Worm (Caenorhabditis elegans) whole organism, young adult: Measurements from ENCODE around the gene sqv-4.
A peak's percentile ranks its signal among the peaks of the same experiment; 100 is the strongest.

Source experiments
- C06A6.2 ChIP-seq: fragments of 200-800 bp; sonication (Bioruptor generic); conservative IDR thresholded peaks from 2 replicates; pipeline ENCODE4 v1.3.6; 2022; ENCODE audit warnings: missing genetic modification characterization, missing compliant biosample characterization
- D2030.7 ChIP-seq: fragments of 200-800 bp; sonication (Bioruptor generic); IDR thresholded peaks from 2 replicates; pipeline ENCODE4 v1.3.6; 2022; ENCODE audit warnings: missing genetic modification reagents, missing genetic modification characterization, missing compliant biosample characterization
- F49E8.2 ChIP-seq: sonication (generic microtip); optimal IDR thresholded peaks from 3 replicates; lab custom pipeline; 2017; ENCODE audit warnings: missing genetic modification characterization, mild to moderate bottlenecking, missing compliant biosample characterization, antibody characterized with exemption, moderate library complexity; ENCODE audit not compliant: insufficient read depth
- K12H6.12 ChIP-seq: fragments of 200-800 bp; sonication (Bioruptor generic); optimal IDR thresholded peaks from 2 replicates; lab custom pipeline; 2018; ENCODE audit warnings: mild to moderate bottlenecking, missing genetic modification characterization, missing compliant biosample characterization
- Y53G8AR.9 ChIP-seq: fragments of 200-800 bp; sonication (Bioruptor generic); conservative IDR thresholded peaks from 2 replicates; pipeline ENCODE4 v1.3.6; 2022; ENCODE audit warnings: missing genetic modification reagents, missing genetic modification characterization, missing compliant biosample characterization
- aptf-3 ChIP-seq: fragments of 200-800 bp; sonication (Bioruptor generic); IDR thresholded peaks from 2 replicates; pipeline ENCODE4 v1.3.6; 2022; ENCODE audit warnings: missing genetic modification characterization, missing compliant biosample characterization
- athp-1 ChIP-seq: sonication (generic microtip); optimal IDR thresholded peaks from 2 replicates; lab custom pipeline; 2017; ENCODE audit warnings: mild to moderate bottlenecking, missing genetic modification characterization, missing compliant biosample characterization
- attf-5 ChIP-seq: fragments of 200-800 bp; sonication (Bioruptor generic); optimal IDR thresholded peaks from 2 replicates; lab custom pipeline; 2018; ENCODE audit warnings: mild to moderate bottlenecking, missing genetic modification characterization, missing compliant biosample characterization
- cebp-1 ChIP-seq, 2 experiments: fragments of 200-800 bp in 1 of 2; sonication (Bioruptor generic) in 1 of 2; sonication (generic microtip) in 1 of 2; IDR thresholded peaks in 1 of 2; optimal IDR thresholded peaks in 1 of 2; 2 replicates each; pipeline versions ENCODE4 v1.3.6 to Lab custom; 2017 to 2022; ENCODE audit warnings: missing compliant biosample characterization in 2 of 2, missing genetic modification characterization in 2 of 2, mild to moderate bottlenecking in 1 of 2, missing genetic modification reagents in 1 of 2, moderate library complexity in 1 of 2
- ceh-100 ChIP-seq: fragments of 200-800 bp; sonication (Bioruptor generic); IDR thresholded peaks from 2 replicates; pipeline ENCODE4 v1.3.6; 2022; ENCODE audit warnings: missing genetic modification reagents, missing genetic modification characterization, missing compliant biosample characterization
- ceh-27 ChIP-seq: fragments of 200-800 bp; sonication (Bioruptor generic); optimal IDR thresholded peaks from 2 replicates; lab custom pipeline; 2018; ENCODE audit warnings: mild to moderate bottlenecking, missing genetic modification characterization, moderate library complexity, missing compliant biosample characterization
- ceh-58 ChIP-seq: fragments of 200-800 bp; sonication (Bioruptor generic); IDR thresholded peaks from 2 replicates; pipeline ENCODE4 v1.3.6; 2022; ENCODE audit warnings: missing genetic modification characterization, missing compliant biosample characterization
- die-1 ChIP-seq: sonication (generic microtip); optimal IDR thresholded peaks from 2 replicates; lab custom pipeline; 2016; ENCODE audit warnings: missing genotype, mild to moderate bottlenecking, missing genetic modification characterization, missing compliant biosample characterization
- egrh-3 ChIP-seq: fragments of 200-800 bp; sonication (Bioruptor generic); IDR thresholded peaks from 2 replicates; pipeline ENCODE4 v1.3.6; 2022; ENCODE audit warnings: missing genetic modification reagents, missing genetic modification characterization, missing compliant biosample characterization
- hmg-20 ChIP-seq: fragments of 200-800 bp; sonication (Bioruptor generic); IDR thresholded peaks from 2 replicates; pipeline ENCODE4 v1.3.6; 2022; ENCODE audit warnings: missing genetic modification reagents, missing genetic modification characterization, missing compliant biosample characterization
- hrde-1 ChIP-seq: sonication (generic microtip); optimal IDR thresholded peaks from 2 replicates; lab custom pipeline; 2016; ENCODE audit warnings: missing genetic modification characterization, mild to moderate bottlenecking, missing compliant biosample characterization, moderate library complexity, missing genotype, missing genetic modification reagents, borderline replicate concordance
- lin-26 ChIP-seq: fragments of 200-800 bp; sonication (Bioruptor generic); IDR thresholded peaks from 2 replicates; pipeline ENCODE4 v1.3.6; 2022; ENCODE audit warnings: missing genetic modification reagents, missing genetic modification characterization, missing compliant biosample characterization
- lin-35 ChIP-seq, 3 experiments: fragments of 150-350 bp in 2 of 3; sonication (generic microtip) in 1 of 3; optimal IDR thresholded peaks; 2 replicates each; lab custom pipeline; 2014 to 2018; ENCODE audit warnings: missing biosample characterization in 3 of 3, missing genetic modification characterization in 3 of 3, missing genetic modification reagents in 3 of 3
- lsl-1 ChIP-seq: fragments of 200-800 bp; sonication (Bioruptor generic); optimal IDR thresholded peaks from 2 replicates; lab custom pipeline; 2018; ENCODE audit warnings: mild to moderate bottlenecking, missing genetic modification characterization, moderate library complexity, missing compliant biosample characterization
- madf-3 ChIP-seq: fragments of 200-800 bp; sonication (Bioruptor generic); IDR thresholded peaks from 2 replicates; pipeline ENCODE4 v1.3.6; 2022; ENCODE audit warnings: missing genetic modification reagents, missing genetic modification characterization, missing compliant biosample characterization
- mel-28 ChIP-seq: sonication (generic microtip); optimal IDR thresholded peaks from 2 replicates; lab custom pipeline; 2016; ENCODE audit warnings: borderline replicate concordance, mild to moderate bottlenecking, missing genetic modification characterization, missing compliant biosample characterization
- nhr-179 ChIP-seq: sonication (generic microtip); optimal IDR thresholded peaks from 2 replicates; lab custom pipeline; 2016; ENCODE audit warnings: mild to moderate bottlenecking, missing genetic modification characterization, missing compliant biosample characterization
- rpc-1 ChIP-seq, 2 experiments: fragments of 150-350 bp in 1 of 2; sonication (generic microtip) in 1 of 2; optimal IDR thresholded peaks; 2 replicates each; lab custom pipeline; 2014 to 2018; ENCODE audit warnings: missing biosample characterization in 1 of 2, missing genetic modification characterization in 1 of 2, missing genetic modification reagents in 1 of 2, missing genotype in 1 of 2
- sea-2 ChIP-seq: fragments of 200-800 bp; sonication (Bioruptor generic); IDR thresholded peaks from 2 replicates; pipeline ENCODE4 v1.3.6; 2022; ENCODE audit warnings: missing genetic modification characterization, missing compliant biosample characterization
- snpc-1.1 ChIP-seq: sonication (generic microtip); optimal IDR thresholded peaks from 2 replicates; lab custom pipeline; 2017; ENCODE audit warnings: missing genetic modification characterization, mild to moderate bottlenecking, missing compliant biosample characterization, antibody characterized with exemption, moderate library complexity, missing genotype, missing genetic modification reagents; ENCODE audit not compliant: insufficient read depth
- tbx-9 ChIP-seq: sonication (generic microtip); optimal IDR thresholded peaks from 2 replicates; lab custom pipeline; 2016; ENCODE audit warnings: borderline replicate concordance, missing genetic modification characterization, inconsistent platforms, missing compliant biosample characterization
- xnd-1 ChIP-seq: sonication (generic microtip); optimal IDR thresholded peaks from 2 replicates; lab custom pipeline; 2016; ENCODE audit warnings: missing genotype, missing genetic modification reagents, missing genetic modification characterization, missing compliant biosample characterization
- zfh-2 ChIP-seq: fragments of 200-800 bp; sonication (Bioruptor generic); conservative IDR thresholded peaks from 2 replicates; pipeline ENCODE4 v1.3.6; 2022; ENCODE audit warnings: missing genetic modification reagents, missing genetic modification characterization, missing compliant biosample characterization
- ztf-26 ChIP-seq: sonication (generic microtip); optimal IDR thresholded peaks from 2 replicates; lab custom pipeline; 2017; ENCODE audit warnings: missing genetic modification characterization, missing compliant biosample characterization

sqv-4 gene

DNA sequence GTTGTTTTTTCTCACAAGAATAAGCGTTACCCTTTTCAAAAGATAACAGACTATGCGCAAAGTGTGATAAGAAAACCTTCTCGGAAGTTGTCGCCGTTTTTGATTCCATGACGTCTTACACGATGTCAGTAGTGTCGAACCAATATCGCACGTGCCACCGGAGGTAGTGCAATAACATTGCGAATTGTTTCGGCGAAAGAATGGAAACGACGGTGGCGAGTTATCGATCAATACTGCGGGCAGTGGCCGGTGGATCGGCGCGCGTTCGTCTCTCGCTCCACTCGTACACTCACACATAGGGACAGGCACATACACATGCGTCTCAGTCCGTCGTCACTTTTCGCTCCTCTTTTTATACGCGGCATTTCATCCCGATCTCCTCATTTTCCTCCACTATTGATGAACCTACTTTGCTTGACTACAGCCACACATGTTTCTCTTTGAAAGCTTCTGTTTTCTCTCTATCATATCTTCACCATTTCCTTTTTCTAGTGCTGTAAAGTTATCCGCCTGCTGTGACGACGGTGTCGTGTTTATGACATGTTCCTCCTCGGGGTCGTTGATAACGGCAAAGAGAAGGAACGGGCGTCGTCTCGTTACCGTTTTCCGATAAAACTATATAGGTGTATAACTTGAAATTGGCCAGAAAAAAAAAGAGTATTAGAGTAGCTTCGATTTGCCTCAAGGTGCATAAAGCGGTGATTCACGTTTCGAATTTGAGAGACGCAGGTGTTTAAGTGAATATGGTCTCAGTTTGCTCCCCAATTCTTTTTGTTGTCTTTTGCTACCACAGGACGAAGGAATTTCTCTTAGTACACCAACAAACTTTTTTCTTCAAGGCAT is 20.1 kb upstream of the sqv-4 start (continued):
- TF ChIP-seq attf-5 (peak; percentile 31), ztf-26 (tag; lab: Kevin White, UChicago) (peak; percentile 59), die-1 (tag; lab: Kevin White, UChicago) (peak; percentile 33)

DNA sequence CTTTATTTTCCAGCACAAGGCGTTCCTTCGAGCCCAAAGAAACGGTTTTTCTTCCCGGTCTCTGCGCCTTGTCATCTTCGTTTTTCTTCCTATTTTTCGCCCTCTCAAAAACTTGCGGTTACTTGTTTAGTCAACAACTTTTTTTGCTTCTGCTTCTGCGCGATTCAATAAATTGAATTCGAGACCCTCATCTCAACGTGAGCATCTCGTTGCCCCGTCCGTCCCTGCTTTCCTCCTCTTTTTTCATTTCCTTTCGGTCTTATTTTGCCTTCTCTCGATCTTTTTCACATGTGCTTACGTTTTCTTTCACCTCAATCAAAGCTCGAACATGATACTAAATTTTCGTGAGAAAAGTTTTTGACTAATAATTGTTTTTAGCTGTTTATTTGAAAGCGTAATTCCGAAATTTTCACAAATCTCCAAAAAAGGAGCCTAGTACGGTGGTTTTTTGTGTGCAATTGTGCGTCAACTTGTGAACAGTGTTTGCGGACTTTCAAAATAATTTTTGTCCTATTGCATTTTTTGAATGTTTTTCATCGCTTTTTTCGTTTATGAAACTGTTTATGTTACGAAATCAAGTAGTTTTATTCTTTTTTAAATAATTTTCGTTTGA is 18.8 kb upstream of the sqv-4 start:
- TF ChIP-seq lsl-1 (GFP tag; lab: Kevin White, UChicago) (peak; percentile 51), ztf-26 (tag; lab: Kevin White, UChicago) (no peak), cebp-1 (GFP tag; IDR thresholded peaks at IDR 0.05; lab: Robert Waterston, UW) (no peak), cebp-1 (tag; optimal IDR thresholded peaks at IDR 0.05; lab: Kevin White, UChicago) (peak; percentile 11)

DNA sequence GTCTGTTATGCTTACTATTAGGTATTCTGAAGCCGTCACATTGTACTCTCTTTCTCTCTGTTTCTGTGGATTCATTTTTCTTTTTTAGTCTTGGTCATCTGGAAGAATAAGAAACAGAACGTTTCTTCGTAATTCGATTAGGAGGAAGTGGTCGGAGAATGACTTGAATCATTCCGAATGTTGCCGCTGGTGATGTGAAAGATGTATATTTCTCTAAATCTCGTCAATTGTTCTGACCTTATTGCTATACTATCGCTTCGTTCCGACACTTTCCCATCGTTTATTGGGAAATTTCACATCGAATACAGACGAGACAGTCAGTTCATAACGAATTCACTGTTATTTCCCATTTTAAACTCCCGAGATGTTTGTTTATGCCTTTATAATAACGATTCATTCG is 17.8 kb upstream of the sqv-4 start:
- TF ChIP-seq egrh-3 (no peak), tbx-9 (tag; lab: Kevin White, UChicago) (no peak), xnd-1 (tag; lab: Kevin White, UChicago) (no peak), F49E8.2 (tag; lab: Kevin White, UChicago) (no peak), mel-28 (tag; lab: Kevin White, UChicago) (no peak), zfh-2 (no peak), hrde-1 (tag; lab: Kevin White, UChicago) (no peak)

DNA sequence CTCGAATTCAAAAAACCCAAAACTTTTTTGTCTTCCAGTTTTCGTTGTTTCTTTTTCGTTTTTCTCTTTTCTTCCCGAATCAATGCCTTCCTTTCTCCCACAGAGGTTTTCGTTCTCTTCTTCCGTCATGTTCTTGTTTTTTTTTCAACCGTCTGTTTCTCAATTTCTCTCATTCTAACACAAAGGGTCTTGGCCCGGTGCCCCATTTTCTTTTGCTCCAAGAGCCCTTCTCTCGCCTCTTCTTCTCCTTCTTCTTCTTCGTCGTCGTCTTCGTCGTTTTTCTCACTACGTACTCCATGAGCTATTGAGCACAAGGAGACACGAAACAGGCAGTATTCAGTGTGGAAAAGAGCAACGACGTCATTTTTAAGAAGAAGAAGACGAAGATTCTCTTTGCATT is 16.2 kb upstream of the sqv-4 start:
- no peak for TF ChIP-seq sea-2 (GFP tag; lab: Robert Waterston, UW)
- TF ChIP-seq ceh-27 (GFP tag; lab: Kevin White, UChicago) = peak; percentile 8
- no peak for TF ChIP-seq ceh-58
- TF ChIP-seq lin-35 (GFP tag; optimal IDR thresholded peaks at IDR 0.05; lab: Kevin White, UChicago) = no peak
- TF ChIP-seq Y53G8AR.9 (GFP tag; lab: Robert Waterston, UW) = no peak
- TF ChIP-seq ceh-100 (GFP tag; lab: Robert Waterston, UW) = no peak
- TF ChIP-seq madf-3 (GFP tag; lab: Robert Waterston, UW) = no peak
- TF ChIP-seq athp-1 (tag; lab: Kevin White, UChicago) = no peak
- no peak for TF ChIP-seq snpc-1.1 (tag; lab: Kevin White, UChicago)
- TF ChIP-seq hmg-20 = no peak
- no peak for TF ChIP-seq attf-5
- no peak for TF ChIP-seq lin-26 (GFP tag; lab: Robert Waterston, UW)
- no peak for TF ChIP-seq die-1 (tag; lab: Kevin White, UChicago)
- TF ChIP-seq nhr-179 = no peak
- TF ChIP-seq C06A6.2 (GFP tag; lab: Robert Waterston, UW) = no peak
- no peak for TF ChIP-seq aptf-3 (GFP tag; lab: Robert Waterston, UW)
- TF ChIP-seq cebp-1 (GFP tag; IDR thresholded peaks at IDR 0.05; lab: Robert Waterston, UW) = no peak
- no peak for TF ChIP-seq cebp-1 (tag; optimal IDR thresholded peaks at IDR 0.05; lab: Kevin White, UChicago)
- 0 out of 2 replicates have a peak, but pooled peaks have one; percentile 36 for TF ChIP-seq zfh-2
- TF ChIP-seq D2030.7 (GFP tag; lab: Robert Waterston, UW) = no peak
- no peak for TF ChIP-seq rpc-1 (optimal IDR thresholded peaks at IDR 0.05; lab: Kevin White, UChicago)
- no peak for TF ChIP-seq rpc-1 (tag; optimal IDR thresholded peaks at IDR 0.05; lab: Kevin White, UChicago)
- TF ChIP-seq K12H6.12 (tag; lab: Kevin White, UChicago) = peak; percentile 35
- TF ChIP-seq, all 124 proteins: peak for 3
